Fruit fly (Drosophila melanogaster) whole organism, embryonic: ENCODE measurements around the gene CG7675.

Source experiments
- Antp ChIP-seq: fragments of 200-800 bp; sonication (Bioruptor generic); optimal IDR thresholded peaks from 3 replicates; lab custom pipeline; 2016; ENCODE audit warnings: missing biosample characterization, missing genetic modification characterization
- BEAF-32 ChIP-seq: fragments of 200-800 bp; sonication (Bioruptor generic); optimal IDR thresholded peaks from 3 replicates; lab custom pipeline; 2017; ENCODE audit warnings: missing biosample characterization, missing genetic modification characterization, mild to moderate bottlenecking, moderate library complexity, missing genetic modification reagents
- CG10366 ChIP-seq: fragments of 200-800 bp; sonication (Bioruptor generic); IDR thresholded peaks from 2 replicates; pipeline ENCODE4 v1.3.6; 2022; ENCODE audit warnings: missing biosample characterization, missing genetic modification characterization
- CG11504 ChIP-seq: fragments of 200-800 bp; sonication (Bioruptor generic); optimal IDR thresholded peaks from 3 replicates; lab custom pipeline; 2019; ENCODE audit warnings: missing biosample characterization, mild to moderate bottlenecking, missing genetic modification characterization, moderate library complexity
- CG11695 ChIP-seq: fragments of 200-800 bp; sonication (Bioruptor generic); IDR thresholded peaks from 3 replicates; pipeline ENCODE4 v1.3.6; 2022; ENCODE audit warnings: missing biosample characterization, missing genetic modification characterization
- CG11723 ChIP-seq: fragments of 200-800 bp; sonication (Bioruptor generic); optimal IDR thresholded peaks from 2 replicates; lab custom pipeline; 2017; ENCODE audit warnings: missing biosample characterization, mild to moderate bottlenecking, missing genetic modification characterization
- CG12104 ChIP-seq: fragments of 200-800 bp; sonication (Bioruptor generic); optimal IDR thresholded peaks from 3 replicates; lab custom pipeline; 2016; ENCODE audit warnings: missing biosample characterization, missing genetic modification characterization
- CG12219 ChIP-seq: fragments of 200-800 bp; sonication (Bioruptor generic); optimal IDR thresholded peaks from 3 replicates; lab custom pipeline; 2018; ENCODE audit warnings: missing biosample characterization, mild to moderate bottlenecking, missing genetic modification characterization
- CG1647 ChIP-seq: fragments of 200-800 bp; sonication (Bioruptor generic); optimal IDR thresholded peaks from 3 replicates; lab custom pipeline; 2016; ENCODE audit warnings: missing biosample characterization, missing genetic modification characterization
- CG16815 ChIP-seq: fragments of 200-800 bp; sonication (Bioruptor generic); optimal IDR thresholded peaks from 3 replicates; lab custom pipeline; 2017; ENCODE audit warnings: missing biosample characterization, mild to moderate bottlenecking, missing genetic modification characterization
- CG17359 ChIP-seq: fragments of 200-800 bp; sonication (Bioruptor generic); optimal IDR thresholded peaks from 3 replicates; lab custom pipeline; 2018; ENCODE audit warnings: missing biosample characterization, mild to moderate bottlenecking, missing genetic modification characterization, moderate library complexity
- CG17568 ChIP-seq: fragments of 200-800 bp; sonication (Bioruptor generic); optimal IDR thresholded peaks from 2 replicates; lab custom pipeline; 2018; ENCODE audit warnings: missing biosample characterization, mild to moderate bottlenecking, missing genetic modification characterization, moderate library complexity
- CG18764 ChIP-seq: fragments of 200-800 bp; sonication (Bioruptor generic); optimal IDR thresholded peaks from 3 replicates; lab custom pipeline; 2016; ENCODE audit warnings: missing biosample characterization, missing genetic modification characterization
- CG2116 ChIP-seq: fragments of 200-800 bp; sonication (Bioruptor generic); optimal IDR thresholded peaks from 3 replicates; lab custom pipeline; 2018; ENCODE audit warnings: missing biosample characterization, mild to moderate bottlenecking, missing genetic modification characterization
- CG2120 ChIP-seq: fragments of 200-800 bp; sonication (Bioruptor generic); optimal IDR thresholded peaks from 3 replicates; lab custom pipeline; 2016; ENCODE audit warnings: missing biosample characterization, missing genetic modification characterization
- CG2199 ChIP-seq: fragments of 200-800 bp; sonication (Bioruptor generic); IDR thresholded peaks from 3 replicates; pipeline ENCODE4 v1.3.6; 2022; ENCODE audit warnings: missing biosample characterization, missing genetic modification characterization
- CG2202 ChIP-seq: fragments of 200-800 bp; sonication (Bioruptor generic); optimal IDR thresholded peaks from 2 replicates; lab custom pipeline; 2018; ENCODE audit warnings: missing biosample characterization, mild to moderate bottlenecking, missing genetic modification characterization
- CG31388 ChIP-seq: fragments of 200-800 bp; sonication (Bioruptor generic); optimal IDR thresholded peaks from 2 replicates; lab custom pipeline; 2016; ENCODE audit warnings: missing biosample characterization, missing genetic modification characterization
- CG3847 ChIP-seq: fragments of 200-800 bp; sonication (Bioruptor generic); IDR thresholded peaks from 2 replicates; pipeline ENCODE4 v1.3.6; 2022; ENCODE audit warnings: missing biosample characterization, missing genetic modification characterization
- CG6683 ChIP-seq: fragments of 200-800 bp; sonication (Bioruptor generic); optimal IDR thresholded peaks from 2 replicates; lab custom pipeline; 2017; ENCODE audit warnings: missing biosample characterization, mild to moderate bottlenecking, missing genetic modification characterization, missing genetic modification reagents
- CG6813 ChIP-seq: fragments of 200-800 bp; sonication (Bioruptor generic); optimal IDR thresholded peaks from 2 replicates; lab custom pipeline; 2017; ENCODE audit warnings: missing biosample characterization, missing genetic modification characterization, mild to moderate bottlenecking, moderate library complexity, missing genetic modification reagents
- CG7786 ChIP-seq: fragments of 200-800 bp; sonication (Bioruptor generic); optimal IDR thresholded peaks from 2 replicates; lab custom pipeline; 2016; ENCODE audit warnings: missing biosample characterization, missing genetic modification characterization
- CG7987 ChIP-seq: fragments of 200-800 bp; sonication (Bioruptor generic); optimal IDR thresholded peaks from 2 replicates; lab custom pipeline; 2018; ENCODE audit warnings: missing biosample characterization, mild to moderate bottlenecking, missing genetic modification characterization, moderate library complexity
- CG8281 ChIP-seq: fragments of 200-800 bp; sonication (Bioruptor generic); optimal IDR thresholded peaks from 2 replicates; lab custom pipeline; 2018; ENCODE audit warnings: missing biosample characterization, mild to moderate bottlenecking, missing genetic modification characterization, moderate library complexity
- CG8359 ChIP-seq: fragments of 200-800 bp; sonication (Bioruptor generic); optimal IDR thresholded peaks from 2 replicates; lab custom pipeline; 2017; ENCODE audit warnings: missing biosample characterization, mild to moderate bottlenecking, missing genetic modification characterization, borderline replicate concordance
- CG8478 ChIP-seq: fragments of >200 bp; optimal IDR thresholded peaks from 2 replicates; lab custom pipeline; 2018
- CG9437 ChIP-seq: fragments of 200-800 bp; sonication (Bioruptor generic); optimal IDR thresholded peaks from 2 replicates; lab custom pipeline; 2018; ENCODE audit warnings: missing biosample characterization, mild to moderate bottlenecking, missing genetic modification characterization
- CG9797 ChIP-seq: fragments of 200-800 bp; sonication (Bioruptor generic); optimal IDR thresholded peaks from 3 replicates; lab custom pipeline; 2018; ENCODE audit warnings: missing biosample characterization, mild to moderate bottlenecking, missing genetic modification characterization
- CTCF ChIP-seq: fragments of 200-800 bp; sonication (Bioruptor generic); optimal IDR thresholded peaks from 2 replicates; lab custom pipeline; 2017; ENCODE audit warnings: missing biosample characterization, mild to moderate bottlenecking, missing genetic modification characterization, moderate library complexity
- Deaf1 ChIP-seq: fragments of 200-800 bp; optimal IDR thresholded peaks from 3 replicates; lab custom pipeline; 2019; ENCODE audit warnings: missing biosample characterization, mild to moderate bottlenecking, missing genetic modification characterization, moderate library complexity
- Hmr ChIP-seq: fragments of 200-800 bp; sonication (Bioruptor generic); optimal IDR thresholded peaks from 3 replicates; lab custom pipeline; 2017; ENCODE audit warnings: mild to moderate bottlenecking, missing biosample characterization, missing genetic modification reagents, missing genetic modification characterization
- Kr ChIP-seq: fragments of 200-800 bp; sonication (Bioruptor generic); optimal IDR thresholded peaks from 2 replicates; lab custom pipeline; 2017; ENCODE audit warnings: missing biosample characterization, mild to moderate bottlenecking, missing genetic modification characterization
- MTF-1 ChIP-seq: fragments of 200-800 bp; sonication (Bioruptor generic); optimal IDR thresholded peaks from 2 replicates; lab custom pipeline; 2018; ENCODE audit warnings: missing biosample characterization, mild to moderate bottlenecking, missing genetic modification characterization, borderline replicate concordance
- Max ChIP-seq: fragments of 200-800 bp; sonication (Bioruptor generic); optimal IDR thresholded peaks from 2 replicates; lab custom pipeline; 2016; ENCODE audit warnings: missing biosample characterization, mild to moderate bottlenecking, missing genetic modification characterization
- Mrtf ChIP-seq: fragments of 200-800 bp; sonication (Bioruptor generic); IDR thresholded peaks from 3 replicates; pipeline ENCODE4 v1.3.6; 2022; ENCODE audit warnings: missing biosample characterization, missing genetic modification characterization
- Oli ChIP-seq: fragments of 200-800 bp; sonication (Bioruptor generic); optimal IDR thresholded peaks from 2 replicates; lab custom pipeline; 2018; ENCODE audit warnings: missing biosample characterization, mild to moderate bottlenecking, missing genetic modification characterization, moderate library complexity
- Rfx ChIP-seq: fragments of 200-800 bp; sonication (Bioruptor generic); IDR thresholded peaks from 2 replicates; pipeline ENCODE4 v1.3.6; 2022; ENCODE audit warnings: missing biosample characterization, missing genetic modification characterization
- Spps ChIP-seq: fragments of 200-800 bp; sonication (Bioruptor generic); optimal IDR thresholded peaks from 2 replicates; lab custom pipeline; 2018; ENCODE audit warnings: missing biosample characterization, mild to moderate bottlenecking, missing genetic modification characterization
- abd-A ChIP-seq: fragments of 200-800 bp; sonication (Bioruptor generic); optimal IDR thresholded peaks from 3 replicates; lab custom pipeline; 2019; ENCODE audit warnings: missing biosample characterization, mild to moderate bottlenecking, missing genetic modification characterization, moderate library complexity
- aop ChIP-seq: fragments of 200-800 bp; sonication (Bioruptor generic); IDR thresholded peaks from 2 replicates; pipeline ENCODE4 v1.3.6; 2022; ENCODE audit warnings: missing biosample characterization, missing genetic modification characterization
- cad ChIP-seq: fragments of >200 bp; optimal IDR thresholded peaks from 2 replicates; lab custom pipeline; 2017; ENCODE audit warnings: missing biosample characterization, missing genetic modification characterization
- dati ChIP-seq: fragments of 200-800 bp; sonication (Bioruptor generic); IDR thresholded peaks from 2 replicates; pipeline ENCODE4 v1.3.6; 2022; ENCODE audit warnings: missing biosample characterization, missing genetic modification characterization
- gcm ChIP-seq: fragments of 200-800 bp; sonication (Bioruptor generic); optimal IDR thresholded peaks from 2 replicates; lab custom pipeline; 2019; ENCODE audit warnings: missing biosample characterization, mild to moderate bottlenecking, missing genetic modification characterization, moderate library complexity
- insv ChIP-seq, 2 experiments: fragments of 200-800 bp; sonication (Bioruptor generic); optimal IDR thresholded peaks; 3 replicates each; lab custom pipeline; 2016 to 2018; ENCODE audit warnings: missing biosample characterization in 2 of 2, missing genetic modification characterization in 2 of 2
- maf-S ChIP-seq: fragments of 200-800 bp; sonication (Bioruptor generic); optimal IDR thresholded peaks from 2 replicates; lab custom pipeline; 2016; ENCODE audit warnings: missing biosample characterization, missing genetic modification characterization
- rib ChIP-seq: fragments of 200-800 bp; sonication (Bioruptor generic); IDR thresholded peaks from 2 replicates; pipeline ENCODE4 v1.3.6; 2022; ENCODE audit warnings: missing biosample characterization, missing genetic modification characterization
- ro ChIP-seq: fragments of 200-800 bp; sonication (Bioruptor generic); IDR thresholded peaks from 2 replicates; pipeline ENCODE4 v1.3.6; 2022; ENCODE audit warnings: missing biosample characterization, missing genetic modification characterization
- tin ChIP-seq: fragments of 200-800 bp; sonication (Bioruptor generic); optimal IDR thresholded peaks from 3 replicates; lab custom pipeline; 2016; ENCODE audit warnings: missing biosample characterization, missing genetic modification characterization
- unc-4 ChIP-seq: fragments of 200-800 bp; sonication (Bioruptor generic); IDR thresholded peaks from 2 replicates; pipeline ENCODE4 v1.3.6; 2022; ENCODE audit warnings: missing biosample characterization, missing genetic modification characterization; ENCODE audit not compliant: partially characterized antibody
- usp ChIP-seq: fragments of >200 bp; optimal IDR thresholded peaks from 2 replicates; lab custom pipeline; 2017; ENCODE audit warnings: missing biosample characterization, missing genetic modification characterization
- wek ChIP-seq: fragments of 200-800 bp; sonication (Bioruptor generic); optimal IDR thresholded peaks from 3 replicates; lab custom pipeline; 2018; ENCODE audit warnings: missing biosample characterization, mild to moderate bottlenecking, missing genetic modification characterization, moderate library complexity

CG7675 gene

dm6 chr3R:18365978-18366643 is 14.9 kb downstream of the CG7675 start, which contains the start of the genes WRNexo and Nup43 (continued):
- TF ChIP-seq CG6813 (GFP tag; lab: Kevin White, UChicago): no peak
- peak; percentile 41 for TF ChIP-seq Antp (GFP tag; lab: Kevin White, UChicago)
- no peak for TF ChIP-seq CG8478 (lab: Kevin White, UChicago)
- no peak for TF ChIP-seq insv (GFP tag; optimal IDR thresholded peaks at IDR 0.05; lab: Kevin White, UChicago)
- peak; percentile 17 for TF ChIP-seq CG16815
- TF ChIP-seq BEAF-32 (GFP tag; lab: Kevin White, UChicago): peak; percentile 37
- TF ChIP-seq rib (GFP tag; lab: Robert Waterston, UW): no peak
- no peak for TF ChIP-seq CG8281
- no peak for TF ChIP-seq CG11723 (GFP tag; lab: Kevin White, UChicago)
- no peak for TF ChIP-seq abd-A
- TF ChIP-seq CG2199 (GFP tag; lab: Robert Waterston, UW): no peak
- TF ChIP-seq CTCF: no peak
- TF ChIP-seq Max (GFP tag; lab: Kevin White, UChicago): no peak
- TF ChIP-seq usp: no peak
- peak; percentile 42 for TF ChIP-seq tin
- peak; percentile 59; the same call in 1 of the 2 replicates for TF ChIP-seq Rfx (GFP tag; lab: Robert Waterston, UW)
- TF ChIP-seq CG9437 (GFP tag; lab: Kevin White, UChicago): peak; percentile 34
- TF ChIP-seq gcm: no peak
- TF ChIP-seq CG17568: no peak
- no peak for TF ChIP-seq CG7987 (GFP tag; lab: Kevin White, UChicago)
- TF ChIP-seq CG2120: peak; percentile 55
- no peak for TF ChIP-seq CG2202 (tag; lab: Kevin White, UChicago)
- no peak for TF ChIP-seq wek (GFP tag; lab: Kevin White, UChicago)
- no peak for TF ChIP-seq CG8359
- TF ChIP-seq CG9797 (GFP tag; lab: Kevin White, UChicago): peak; percentile 60
- peak; percentile 36 for TF ChIP-seq CG2116 (GFP tag; lab: Kevin White, UChicago)
- TF ChIP-seq CG31388 (GFP tag; lab: Kevin White, UChicago): no peak
- no peak for TF ChIP-seq CG12219 (GFP tag; lab: Kevin White, UChicago)
- TF ChIP-seq maf-S (GFP tag; lab: Kevin White, UChicago): no peak
- no peak for TF ChIP-seq Kr (GFP tag; lab: Kevin White, UChicago)
- TF ChIP-seq Mrtf (GFP tag; lab: Robert Waterston, UW): no peak
- no peak for TF ChIP-seq dati (GFP tag; lab: Robert Waterston, UW)
- TF ChIP-seq CG11504: peak; percentile 61
- peak; percentile 35 for TF ChIP-seq Oli
- TF ChIP-seq cad (GFP tag; lab: Kevin White, UChicago): no peak
- TF ChIP-seq CG3847 (GFP tag; lab: Robert Waterston, UW): peak; percentile 57
- peak; percentile 32; the same call in 1 of the 2 replicates for TF ChIP-seq CG10366 (GFP tag; lab: Robert Waterston, UW)
- TF ChIP-seq CG17359 (tag; lab: Kevin White, UChicago): no peak
- no peak for TF ChIP-seq aop (GFP tag; lab: Robert Waterston, UW)
- TF ChIP-seq Deaf1 (tag; lab: Kevin White, UChicago): no peak
- TF ChIP-seq CG7786 (GFP tag; lab: Kevin White, UChicago): no peak
- TF ChIP-seq MTF-1 (GFP tag; lab: Kevin White, UChicago): no peak
- TF ChIP-seq Hmr: peak; percentile 35
- no peak for TF ChIP-seq Spps
- TF ChIP-seq CG6683 (GFP tag; lab: Kevin White, UChicago): no peak
- TF ChIP-seq CG12104 (GFP tag; lab: Kevin White, UChicago): no peak
- no peak for TF ChIP-seq CG11695
- no peak for TF ChIP-seq ro (GFP tag; lab: Robert Waterston, UW)
- TF ChIP-seq CG1647 (GFP tag; lab: Kevin White, UChicago): peak; percentile 11
- TF ChIP-seq CG18764 (GFP tag; lab: Kevin White, UChicago): no peak
- TF ChIP-seq unc-4 (GFP tag; lab: Robert Waterston, UW): no peak
